Fruit fly (Drosophila melanogaster) whole organism, wandering third instar larva: ENCODE results near the gene Gyf.

Source experiments
- Abd-B ChIP-seq: fragments of >200 bp; optimal IDR thresholded peaks from 2 replicates; lab custom pipeline; 2017; ENCODE audit warnings: missing biosample characterization, missing genetic modification characterization
- Dfd ChIP-seq: fragments of >200 bp; optimal IDR thresholded peaks from 2 replicates; lab custom pipeline; 2017; ENCODE audit warnings: missing biosample characterization, missing genetic modification characterization
- HLH106 ChIP-seq: fragments of 200-800 bp; optimal IDR thresholded peaks from 3 replicates; lab custom pipeline; 2019; ENCODE audit warnings: missing biosample characterization, mild to moderate bottlenecking, missing genetic modification characterization, moderate library complexity
- Hr78 ChIP-seq: fragments of >200 bp; optimal IDR thresholded peaks from 2 replicates; lab custom pipeline; 2017; ENCODE audit warnings: missing biosample characterization, missing genetic modification characterization
- Hr83 ChIP-seq: fragments of 200-300 bp; sonication (Bioruptor generic); optimal IDR thresholded peaks from 2 replicates; lab custom pipeline; 2016; ENCODE audit warnings: missing biosample characterization, mild to moderate bottlenecking, missing genetic modification characterization, moderate library complexity; ENCODE audit not compliant: poor library complexity, severe bottlenecking
- dsf ChIP-seq: sonication (Bioruptor generic); optimal IDR thresholded peaks from 2 replicates; lab custom pipeline; 2016; ENCODE audit warnings: missing biosample characterization, missing genetic modification characterization, borderline replicate concordance
- lola ChIP-seq: fragments of >200 bp; optimal IDR thresholded peaks from 2 replicates; lab custom pipeline; 2017; ENCODE audit warnings: missing biosample characterization, missing genetic modification characterization
- pan ChIP-seq: fragments of >200 bp; optimal IDR thresholded peaks from 2 replicates; lab custom pipeline; 2017
- rgr ChIP-seq: fragments of 200-800 bp; sonication (Bioruptor generic); optimal IDR thresholded peaks from 3 replicates; lab custom pipeline; 2016; ENCODE audit warnings: missing biosample characterization, mild to moderate bottlenecking, missing genetic modification characterization
- usp ChIP-seq: fragments of >200 bp; optimal IDR thresholded peaks from 2 replicates; lab custom pipeline; 2017; ENCODE audit warnings: missing biosample characterization, missing genetic modification characterization

DNA sequence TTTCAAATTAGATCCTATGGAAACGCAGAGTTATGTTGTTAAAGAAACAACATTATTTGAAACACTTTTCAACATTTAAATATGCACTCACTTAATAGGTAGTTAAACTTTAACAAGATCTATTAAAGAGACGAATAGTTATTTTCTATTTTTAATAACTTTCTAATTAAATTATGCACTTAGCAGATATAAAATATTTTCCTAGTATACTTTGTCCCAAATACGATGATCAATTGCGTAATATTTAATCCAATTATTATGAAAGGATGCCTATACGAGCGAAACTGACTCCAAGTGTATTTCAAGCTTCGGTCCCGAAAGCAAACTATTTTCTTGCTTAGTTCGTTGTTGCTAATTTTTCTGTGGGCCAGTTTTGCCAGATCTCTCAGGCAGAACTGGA is 35.0 kb downstream of the Gyf start:
- TF ChIP-seq usp (no peak), lola (no peak), HLH106 (tag; lab: Kevin White, UChicago) (no peak), Hr78 (no peak), rgr (GFP tag; lab: Kevin White, UChicago) (no peak), Dfd (GFP tag; lab: Kevin White, UChicago) (no peak), Hr83 (no peak), Abd-B (GFP tag; lab: Kevin White, UChicago) (no peak), pan (no peak), dsf (GFP tag; lab: Kevin White, UChicago) (no peak)
